Fruit fly (Drosophila melanogaster): ENCODE results near the gene Nup205.
A peak's percentile ranks its signal among the peaks of the same experiment; 100 is the strongest.

Nup205 gene

dm6 chrX:19866145-19866972, 14.3 kb downstream of the Nup205 start, which contains the start of gene Hers (continued):
- no peak for TF ChIP-seq wek (GFP tag; optimal IDR thresholded peaks at IDR 0.05)
- no peak for TF ChIP-seq CG1647 (GFP tag; optimal IDR thresholded peaks at IDR 0.05)
- no peak for TF ChIP-seq br (optimal IDR thresholded peaks at IDR 0.05)
- TF ChIP-seq CG17912 (GFP tag; optimal IDR thresholded peaks at IDR 0.05), result no peak
- no peak for TF ChIP-seq H2.0 (GFP tag; IDR thresholded peaks at IDR 0.05)
- peak; percentile 42 for TF ChIP-seq CG12659 (GFP tag; optimal IDR thresholded peaks at IDR 0.05)
- no peak for TF ChIP-seq rib (GFP tag; IDR thresholded peaks at IDR 0.05)
- no peak for TF ChIP-seq CG3281 (GFP tag; optimal IDR thresholded peaks at IDR 0.05)
- no peak for TF ChIP-seq CG12104 (GFP tag; optimal IDR thresholded peaks at IDR 0.05)
- TF ChIP-seq az2 (GFP tag; optimal IDR thresholded peaks at IDR 0.05), result no peak
- peak; percentile 1 for TF ChIP-seq Deaf1 (tag; optimal IDR thresholded peaks at IDR 0.05)
- no peak for TF ChIP-seq crp (GFP tag; optimal IDR thresholded peaks at IDR 0.05)
- no peak for TF ChIP-seq CG8281 (tag; optimal IDR thresholded peaks at IDR 0.05)
- TF ChIP-seq CG14014 (GFP tag; IDR thresholded peaks at IDR 0.05), result no peak
- TF ChIP-seq Hand (GFP tag; optimal IDR thresholded peaks at IDR 0.05), result no peak
- TF ChIP-seq CTCF (GFP tag; optimal IDR thresholded peaks at IDR 0.05), result no peak
- TF ChIP-seq CG32767 (GFP tag; IDR thresholded peaks at IDR 0.05), result peak; percentile 15; the same call in 1 of the 2 replicates
- TF ChIP-seq z (GFP tag; IDR thresholded peaks at IDR 0.05), result no peak
- no peak for TF ChIP-seq E2f2 (GFP tag; IDR thresholded peaks at IDR 0.05)
- TF ChIP-seq zf30C (GFP tag; optimal IDR thresholded peaks at IDR 0.05), result no peak
- TF ChIP-seq CG43689 (GFP tag; IDR thresholded peaks at IDR 0.05), result no peak
- no peak for TF ChIP-seq CG12236 (GFP tag; optimal IDR thresholded peaks at IDR 0.05)
- TF ChIP-seq Dek (tag; optimal IDR thresholded peaks at IDR 0.05), result no peak
- no peak for TF ChIP-seq sisA (GFP tag; IDR thresholded peaks at IDR 0.05)
- TF ChIP-seq Lim3 (GFP tag; IDR thresholded peaks at IDR 0.05), result no peak
- TF ChIP-seq CG17361 (GFP tag; IDR thresholded peaks at IDR 0.05), result no peak
- TF ChIP-seq NC2β (GFP tag; optimal IDR thresholded peaks at IDR 0.05), result no peak
- TF ChIP-seq lmd (GFP tag; IDR thresholded peaks at IDR 0.05), result no peak
- no peak for TF ChIP-seq CG10209 (GFP tag; optimal IDR thresholded peaks at IDR 0.05)
- TF ChIP-seq Dbx (GFP tag; IDR thresholded peaks at IDR 0.05), result no peak; the same call in 2 of the 3 replicates
- no peak for TF ChIP-seq tup (GFP tag; optimal IDR thresholded peaks at IDR 0.05)
- no peak for TF ChIP-seq pan (optimal IDR thresholded peaks at IDR 0.05)
- TF ChIP-seq pan (GFP tag; optimal IDR thresholded peaks at IDR 0.05 in 1 of 2, IDR thresholded peaks at IDR 0.05 in 1 of 2), result no peak
- TF ChIP-seq Lpt (GFP tag; optimal IDR thresholded peaks at IDR 0.05), result no peak
- TF ChIP-seq CG3726 (GFP tag; IDR thresholded peaks at IDR 0.05), result no peak
- no peak for TF ChIP-seq Oli (tag; optimal IDR thresholded peaks at IDR 0.05)
- no peak for TF ChIP-seq hkb (optimal IDR thresholded peaks at IDR 0.05)
- TF ChIP-seq hkb (GFP tag; IDR thresholded peaks at IDR 0.05), result no peak
- TF ChIP-seq CG1832 (GFP tag; optimal IDR thresholded peaks at IDR 0.05), result peak; percentile 57
- no peak for TF ChIP-seq Opbp (GFP tag; IDR thresholded peaks at IDR 0.05; ENCODE audit: partially characterized antibody)
- TF ChIP-seq CG1602 (GFP tag; optimal IDR thresholded peaks at IDR 0.05), result no peak
- TF ChIP-seq cg (GFP tag; optimal IDR thresholded peaks at IDR 0.05), result peak; percentile 96
- no peak for TF ChIP-seq amos (GFP tag; IDR thresholded peaks at IDR 0.05; ENCODE audit: partially characterized antibody)
- no peak for TF ChIP-seq cwo (GFP tag; optimal IDR thresholded peaks at IDR 0.05)
- TF ChIP-seq Xrp1 (GFP tag; IDR thresholded peaks at IDR 0.05), result no peak
- no peak for TF ChIP-seq CG5953 (GFP tag; IDR thresholded peaks at IDR 0.05)
- TF ChIP-seq ken (GFP tag; IDR thresholded peaks at IDR 0.05), result no peak
- TF ChIP-seq CG17359 (tag; optimal IDR thresholded peaks at IDR 0.05), result no peak
- TF ChIP-seq Neu2 (GFP tag; optimal IDR thresholded peaks at IDR 0.05; ENCODE audit: borderline replicate concordance), result no peak
- TF ChIP-seq CG1233 (GFP tag; optimal IDR thresholded peaks at IDR 0.05), result no peak
- no peak for TF ChIP-seq Taf1 (GFP tag; IDR thresholded peaks at IDR 0.05)

Measured in whole organism, embryonic.